Worm (Caenorhabditis elegans): ENCODE data around the gene F18C5.10.

- no peak for TF ChIP-seq W03F9.2 (tag; optimal IDR thresholded peaks at IDR 0.05)
- no peak for TF ChIP-seq him-1 (tag; optimal IDR thresholded peaks at IDR 0.05)
- no peak for TF ChIP-seq dao-5 (tag; optimal IDR thresholded peaks at IDR 0.05)
Observed at ce11 chrII:6573677-6574076, 12.4 kb upstream of the F18C5.10 start, which contains the start of gene sra-28.

Data from whole organism, L4/young adult.